Worm (Caenorhabditis elegans): ENCODE results near the gene gid-2.

ce11 chrX:2438857-2439256 lies at the start of gene gid-2:
- TF ChIP-seq ZK546.5 (tag; optimal IDR thresholded peaks at IDR 0.05) (no peak), ceh-16 (tag; optimal IDR thresholded peaks at IDR 0.05) (no peak), snpc-4 (tag; optimal IDR thresholded peaks at IDR 0.05) (no peak), sma-9 (GFP tag; optimal IDR thresholded peaks at IDR 0.05) (no peak), sma-9 (tag; optimal IDR thresholded peaks at IDR 0.05) (no peak), lin-13 (GFP tag; optimal IDR thresholded peaks at IDR 0.05) (no peak), skn-1 (tag; optimal IDR thresholded peaks at IDR 0.05) (no peak), ztf-11 (tag; optimal IDR thresholded peaks at IDR 0.05) (no peak)
